Fruit fly (Drosophila melanogaster) whole organism, embryonic: Measurements from ENCODE around the gene Aps.
A peak's percentile ranks its signal among the peaks of the same experiment; 100 is the strongest.

Experiments used
- Antp ChIP-seq: fragments of 200-800 bp; sonication (Bioruptor generic); optimal IDR thresholded peaks from 3 replicates; lab custom pipeline; 2016; ENCODE audit warnings: missing biosample characterization, missing genetic modification characterization
- Bteb2 ChIP-seq: fragments of 200-800 bp; sonication (Bioruptor generic); optimal IDR thresholded peaks from 2 replicates; lab custom pipeline; 2016; ENCODE audit warnings: missing biosample characterization, missing genetic modification characterization
- CG10543 ChIP-seq: fragments of 200-800 bp; sonication (Bioruptor generic); optimal IDR thresholded peaks from 3 replicates; lab custom pipeline; 2017; ENCODE audit warnings: missing biosample characterization, mild to moderate bottlenecking, missing genetic modification characterization, moderate library complexity
- CG11504 ChIP-seq: fragments of 200-800 bp; sonication (Bioruptor generic); optimal IDR thresholded peaks from 3 replicates; lab custom pipeline; 2019; ENCODE audit warnings: missing biosample characterization, mild to moderate bottlenecking, missing genetic modification characterization, moderate library complexity
- CG14710 ChIP-seq: fragments of 200-800 bp; sonication (Bioruptor generic); optimal IDR thresholded peaks from 3 replicates; lab custom pipeline; 2019; ENCODE audit warnings: missing biosample characterization, mild to moderate bottlenecking, missing genetic modification characterization, moderate library complexity
- CG15696 ChIP-seq: fragments of 200-800 bp; sonication (Bioruptor generic); optimal IDR thresholded peaks from 2 replicates; lab custom pipeline; 2019; ENCODE audit warnings: missing biosample characterization, mild to moderate bottlenecking, missing genetic modification characterization, moderate library complexity
- CG16779 ChIP-seq: fragments of 200-800 bp; sonication (Bioruptor generic); IDR thresholded peaks from 2 replicates; pipeline ENCODE4 v1.3.6; 2022; ENCODE audit warnings: missing biosample characterization, missing genetic modification characterization
- CG17361 ChIP-seq: fragments of 200-800 bp; sonication (Bioruptor generic); IDR thresholded peaks from 3 replicates; pipeline ENCODE4 v1.3.6; 2022; ENCODE audit warnings: missing biosample characterization, missing genetic modification characterization
- CG18619 ChIP-seq: fragments of 200-800 bp; sonication (Bioruptor generic); optimal IDR thresholded peaks from 3 replicates; lab custom pipeline; 2017; ENCODE audit warnings: missing biosample characterization, mild to moderate bottlenecking, missing genetic modification characterization
- CG2116 ChIP-seq: fragments of 200-800 bp; sonication (Bioruptor generic); optimal IDR thresholded peaks from 3 replicates; lab custom pipeline; 2018; ENCODE audit warnings: missing biosample characterization, mild to moderate bottlenecking, missing genetic modification characterization
- CG2120 ChIP-seq: fragments of 200-800 bp; sonication (Bioruptor generic); optimal IDR thresholded peaks from 3 replicates; lab custom pipeline; 2016; ENCODE audit warnings: missing biosample characterization, missing genetic modification characterization
- CG2678 ChIP-seq: fragments of 200-800 bp; sonication (Bioruptor generic); optimal IDR thresholded peaks from 3 replicates; lab custom pipeline; 2019; ENCODE audit warnings: missing biosample characterization, mild to moderate bottlenecking, missing genetic modification characterization, moderate library complexity
- CG2712 ChIP-seq: fragments of 200-800 bp; optimal IDR thresholded peaks from 3 replicates; lab custom pipeline; 2019; ENCODE audit warnings: missing biosample characterization, mild to moderate bottlenecking, missing genetic modification characterization, moderate library complexity
- CG5180 ChIP-seq: fragments of 200-800 bp; sonication (Bioruptor generic); optimal IDR thresholded peaks from 3 replicates; lab custom pipeline; 2017; ENCODE audit warnings: missing biosample characterization, missing genetic modification characterization, mild to moderate bottlenecking, moderate library complexity, missing genetic modification reagents
- CG6254 ChIP-seq: fragments of 200-800 bp; sonication (Bioruptor generic); optimal IDR thresholded peaks from 3 replicates; lab custom pipeline; 2017; ENCODE audit warnings: mild to moderate bottlenecking, missing biosample characterization, missing genetic modification reagents, missing genetic modification characterization
- CG7556 ChIP-seq: fragments of 200-800 bp; sonication (Bioruptor generic); optimal IDR thresholded peaks from 2 replicates; lab custom pipeline; 2017; ENCODE audit warnings: missing biosample characterization, mild to moderate bottlenecking, missing genetic modification characterization
- CG7839 ChIP-seq: fragments of 200-800 bp; sonication (Bioruptor generic); optimal IDR thresholded peaks from 3 replicates; lab custom pipeline; 2018; ENCODE audit warnings: missing biosample characterization, mild to moderate bottlenecking, missing genetic modification characterization, moderate library complexity
- CG8290 ChIP-seq, 3 experiments: fragments of 200-800 bp; sonication (Bioruptor generic); optimal IDR thresholded peaks; 2 replicates each; lab custom pipeline; 2016 to 2019; ENCODE audit warnings: missing biosample characterization in 3 of 3, missing genetic modification characterization in 3 of 3, mild to moderate bottlenecking in 2 of 3, moderate library complexity in 1 of 3
- CG8478 ChIP-seq: fragments of >200 bp; optimal IDR thresholded peaks from 2 replicates; lab custom pipeline; 2018
- CoRest ChIP-seq: fragments of 200-800 bp; sonication (Bioruptor generic); optimal IDR thresholded peaks from 3 replicates; lab custom pipeline; 2018; ENCODE audit warnings: missing biosample characterization, mild to moderate bottlenecking, missing genetic modification characterization, moderate library complexity
- Dip2 ChIP-seq: fragments of 200-800 bp; sonication (Bioruptor generic); IDR thresholded peaks from 2 replicates; pipeline ENCODE4 v1.3.6; 2022; ENCODE audit warnings: missing biosample characterization, missing genetic modification characterization
- Dref ChIP-seq: fragments of 200-800 bp; sonication (Bioruptor generic); IDR thresholded peaks from 2 replicates; pipeline ENCODE4 v1.3.6; 2022; ENCODE audit warnings: missing biosample characterization, missing genetic modification characterization
- Gsc ChIP-seq: fragments of 200-800 bp; sonication (Bioruptor generic); IDR thresholded peaks from 2 replicates; pipeline ENCODE4 v1.3.6; 2022; ENCODE audit warnings: missing biosample characterization, missing genetic modification characterization
- Optix ChIP-seq: fragments of 200-800 bp; sonication (Bioruptor generic); IDR thresholded peaks from 3 replicates; pipeline ENCODE4 v1.3.6; 2022; ENCODE audit warnings: missing biosample characterization, missing genetic modification characterization
- Rx ChIP-seq: fragments of 200-800 bp; sonication (Bioruptor generic); IDR thresholded peaks from 2 replicates; pipeline ENCODE4 v1.3.6; 2022; ENCODE audit warnings: missing biosample characterization, missing genetic modification characterization
- Sry-β ChIP-seq: fragments of 200-800 bp; sonication (Bioruptor generic); optimal IDR thresholded peaks from 2 replicates; lab custom pipeline; 2018; ENCODE audit warnings: missing biosample characterization, mild to moderate bottlenecking, missing genetic modification characterization, moderate library complexity
- Usf ChIP-seq: fragments of 200-800 bp; sonication (Bioruptor generic); optimal IDR thresholded peaks from 2 replicates; lab custom pipeline; 2017; ENCODE audit warnings: missing genotype, missing biosample characterization, missing genetic modification characterization
- Xbp1 ChIP-seq: fragments of 200-800 bp; sonication (Bioruptor generic); optimal IDR thresholded peaks from 3 replicates; lab custom pipeline; 2016; ENCODE audit warnings: missing biosample characterization, mild to moderate bottlenecking, missing genetic modification characterization
- Xrp1 ChIP-seq: fragments of 200-800 bp; sonication (Bioruptor generic); IDR thresholded peaks from 2 replicates; pipeline ENCODE4 v1.3.6; 2022; ENCODE audit warnings: missing biosample characterization, missing genetic modification characterization
- abd-A ChIP-seq: fragments of 200-800 bp; sonication (Bioruptor generic); optimal IDR thresholded peaks from 3 replicates; lab custom pipeline; 2019; ENCODE audit warnings: missing biosample characterization, mild to moderate bottlenecking, missing genetic modification characterization, moderate library complexity
- ac ChIP-seq: fragments of 200-800 bp; sonication (Bioruptor generic); optimal IDR thresholded peaks from 3 replicates; lab custom pipeline; 2017; ENCODE audit warnings: missing biosample characterization, mild to moderate bottlenecking, missing genetic modification characterization
- ase ChIP-seq: fragments of 200-800 bp; sonication (Bioruptor generic); IDR thresholded peaks from 3 replicates; pipeline ENCODE4 v1.3.6; 2022; ENCODE audit warnings: missing biosample characterization, missing genetic modification characterization
- az2 ChIP-seq: fragments of 200-800 bp; sonication (Bioruptor generic); optimal IDR thresholded peaks from 3 replicates; lab custom pipeline; 2016; ENCODE audit warnings: missing biosample characterization, missing genetic modification characterization
- bcd ChIP-seq: fragments of 200-800 bp; sonication (Bioruptor generic); optimal IDR thresholded peaks from 2 replicates; lab custom pipeline; 2017; ENCODE audit warnings: missing biosample characterization, mild to moderate bottlenecking, missing genetic modification characterization
- cas ChIP-seq: fragments of 200-800 bp; sonication (Bioruptor generic); IDR thresholded peaks from 2 replicates; pipeline ENCODE4 v1.3.6; 2022; ENCODE audit warnings: missing biosample characterization, missing genetic modification characterization
- chm ChIP-seq: fragments of 200-800 bp; sonication (Bioruptor generic); IDR thresholded peaks from 2 replicates; pipeline ENCODE4 v1.3.6; 2022; ENCODE audit warnings: missing biosample characterization, missing genetic modification characterization
- disco-r ChIP-seq: fragments of 200-800 bp; sonication (Bioruptor generic); optimal IDR thresholded peaks from 2 replicates; lab custom pipeline; 2016; ENCODE audit warnings: missing biosample characterization, missing genetic modification characterization
- dmrt99B ChIP-seq: fragments of 200-800 bp; sonication (Bioruptor generic); optimal IDR thresholded peaks from 2 replicates; lab custom pipeline; 2018; ENCODE audit warnings: missing biosample characterization, mild to moderate bottlenecking, missing genetic modification characterization, moderate library complexity
- ewg ChIP-seq: fragments of 200-800 bp; sonication (Bioruptor generic); optimal IDR thresholded peaks from 3 replicates; lab custom pipeline; 2017; ENCODE audit warnings: mild to moderate bottlenecking, missing biosample characterization, missing genetic modification reagents, missing genetic modification characterization
- exex ChIP-seq: fragments of 200-800 bp; sonication (Bioruptor generic); optimal IDR thresholded peaks from 4 replicates; lab custom pipeline; 2018; ENCODE audit warnings: missing biosample characterization, mild to moderate bottlenecking, missing genetic modification characterization, moderate library complexity
- fu2 ChIP-seq: fragments of 200-800 bp; sonication (Bioruptor generic); optimal IDR thresholded peaks from 2 replicates; lab custom pipeline; 2016; ENCODE audit warnings: missing biosample characterization, missing genetic modification characterization
- gcm ChIP-seq: fragments of 200-800 bp; sonication (Bioruptor generic); optimal IDR thresholded peaks from 2 replicates; lab custom pipeline; 2019; ENCODE audit warnings: missing biosample characterization, mild to moderate bottlenecking, missing genetic modification characterization, moderate library complexity
- grau ChIP-seq: fragments of 200-800 bp; optimal IDR thresholded peaks from 3 replicates; lab custom pipeline; 2019; ENCODE audit warnings: missing biosample characterization, mild to moderate bottlenecking, missing genetic modification characterization, moderate library complexity
- grn ChIP-seq: fragments of 200-800 bp; sonication (Bioruptor generic); optimal IDR thresholded peaks from 3 replicates; lab custom pipeline; 2017; ENCODE audit warnings: missing biosample characterization, missing genetic modification characterization
- gt ChIP-seq: fragments of 200-800 bp; sonication (Bioruptor generic); IDR thresholded peaks from 2 replicates; pipeline ENCODE4 v1.3.6; 2022; ENCODE audit warnings: missing biosample characterization, missing genetic modification characterization
- nmo ChIP-seq: fragments of 200-800 bp; sonication (Bioruptor generic); optimal IDR thresholded peaks from 2 replicates; lab custom pipeline; 2018; ENCODE audit warnings: missing biosample characterization, mild to moderate bottlenecking, missing genetic modification characterization, moderate library complexity
- org-1 ChIP-seq: fragments of 200-800 bp; sonication (Bioruptor generic); optimal IDR thresholded peaks from 2 replicates; lab custom pipeline; 2017; ENCODE audit warnings: missing biosample characterization, missing genetic modification characterization
- psq ChIP-seq: fragments of 200-800 bp; sonication (Bioruptor generic); optimal IDR thresholded peaks from 2 replicates; lab custom pipeline; 2017; ENCODE audit warnings: missing biosample characterization, missing genetic modification characterization
- stc ChIP-seq: fragments of 200-800 bp; sonication (Bioruptor generic); IDR thresholded peaks from 2 replicates; pipeline ENCODE4 v1.3.6; 2022; ENCODE audit warnings: missing biosample characterization, missing genetic modification characterization
- wor ChIP-seq: fragments of 200-800 bp; sonication (Bioruptor generic); IDR thresholded peaks from 2 replicates; pipeline ENCODE4 v1.3.6; 2022; ENCODE audit warnings: missing biosample characterization, missing genetic modification characterization

The Aps gene

dm6 chr3L:10851853-10852346, 47.0 kb downstream of the Aps start (continued):
- peak; percentile 66 for TF ChIP-seq CG2712 (tag; lab: Kevin White, UChicago)
- peak; percentile 34 for TF ChIP-seq grau (tag; lab: Kevin White, UChicago)
- peak; percentile 60 for TF ChIP-seq dmrt99B (tag; lab: Kevin White, UChicago)
- TF ChIP-seq Xrp1 (GFP tag; lab: Robert Waterston, UW), result peak; percentile 21; the same call in 1 of the 2 replicates
- TF ChIP-seq CG8478 (lab: Kevin White, UChicago), result no peak
- TF ChIP-seq CG17361 (GFP tag; lab: Robert Waterston, UW), result peak; percentile 84
- peak; percentile 71 for TF ChIP-seq nmo
- TF ChIP-seq CoRest, result peak; percentile 50
- TF ChIP-seq CG18619, result peak; percentile 55
- peak; percentile 29 for TF ChIP-seq bcd (GFP tag; lab: Kevin White, UChicago)
- TF ChIP-seq Dip2, result no peak
- TF ChIP-seq CG2678 (tag; lab: Kevin White, UChicago), result peak; percentile 45
- TF ChIP-seq CG11504 (tag; lab: Kevin White, UChicago), result peak; percentile 39
- no peak for TF ChIP-seq CG16779 (GFP tag; lab: Robert Waterston, UW)
- peak; percentile 22 for TF ChIP-seq CG2120 (GFP tag; lab: Kevin White, UChicago)
- TF ChIP-seq az2 (GFP tag; lab: Kevin White, UChicago), result peak; percentile 36
- peak; percentile 38 for TF ChIP-seq org-1 (GFP tag; lab: Kevin White, UChicago)
- peak; percentile 17 for TF ChIP-seq CG15696 (tag; lab: Kevin White, UChicago)
- TF ChIP-seq CG7556, result peak; percentile 76
- TF ChIP-seq Xbp1 (GFP tag; lab: Kevin White, UChicago), result peak; percentile 25
- peak; percentile 7 for TF ChIP-seq ewg (GFP tag; lab: Kevin White, UChicago)
- TF ChIP-seq CG14710 (tag; lab: Kevin White, UChicago), result peak; percentile 56

- TF ChIP-seq ase (no peak), exex (tag; lab: Kevin White, UChicago) (no peak), stc (GFP tag; lab: Robert Waterston, UW) (0 out of 2 replicates have a peak, but pooled peaks have one; percentile 7), disco-r (GFP tag; lab: Kevin White, UChicago) (no peak), Gsc (GFP tag; lab: Robert Waterston, UW) (no peak), grn (GFP tag; lab: Kevin White, UChicago) (peak; percentile 99), CG5180 (GFP tag; lab: Kevin White, UChicago) (peak; percentile 79), abd-A (tag; lab: Kevin White, UChicago) (peak; percentile 44), CG8290 (GFP tag; optimal IDR thresholded peaks at IDR 0.05; lab: Kevin White, UChicago) (no peak), CG8290 (tag; optimal IDR thresholded peaks at IDR 0.05; lab: Kevin White, UChicago) (no peak), Antp (GFP tag; lab: Kevin White, UChicago) (no peak), Optix (GFP tag; lab: Robert Waterston, UW) (no peak), Rx (GFP tag; lab: Robert Waterston, UW) (no peak), Usf (no peak), gcm (GFP tag; lab: Kevin White, UChicago) (peak; percentile 63), CG6254 (GFP tag; lab: Kevin White, UChicago) (no peak), wor (GFP tag; lab: Robert Waterston, UW) (no peak), cas (GFP tag; lab: Robert Waterston, UW) (no peak), gt (GFP tag; lab: Robert Waterston, UW) (no peak), Dref (GFP tag; lab: Robert Waterston, UW) (no peak), Bteb2 (no peak), ac (peak; percentile 87), CG10543 (GFP tag; lab: Kevin White, UChicago) (peak; percentile 20), Sry-β (GFP tag; lab: Kevin White, UChicago) (no peak), chm (GFP tag; lab: Robert Waterston, UW) (peak; percentile 43; the same call in 1 of the 2 replicates), CG7839 (tag; lab: Kevin White, UChicago) (no peak), CG2116 (no peak), fu2 (GFP tag; lab: Kevin White, UChicago) (no peak), psq (no peak)
Observed at dm6 chr3L:10851107-10851762, 47.7 kb downstream of the Aps start.
